Comparison of ENCODE assay signal across 2 fruit fly cellular contexts in genomic region chr3R:265672-266071, dm6.
TF ChIP-seq lines count a peak whose summit lies in the region.
"Not testable (repeated sequence)": the region's sequence is repeated elsewhere in the genome, so short reads cannot be mapped to it uniquely, and the experiment has no call there.

No protein-coding gene starts in this region.

- TF ChIP-seq CTCF in whole organism, embryonic (GFP tag; optimal IDR thresholded peaks at IDR 0.05; lab: Kevin White, UChicago) = not testable (repeated sequence)

TF ChIP-seq in whole organism, embryonic, 481 proteins besides CTCF, POLR2A, EP300 and RAD21:
- TF ChIP-seq CG7357 (GFP tag; IDR thresholded peaks at IDR 0.05; lab: Robert Waterston, UW) = peak; percentile 59; the same call in 2 of the 3 replicates
- peak; percentile 63; the same call in 2 of the 3 replicates for TF ChIP-seq CG11093 (GFP tag; IDR thresholded peaks at IDR 0.05; lab: Robert Waterston, UW)
- TF ChIP-seq CG6272 (GFP tag; IDR thresholded peaks at IDR 0.05; lab: Robert Waterston, UW) = peak; percentile 66; the same call in 1 of the 2 replicates

TF ChIP-seq in whole organism, wandering third instar larva, 38 proteins besides CTCF, POLR2A, EP300 and RAD21:
- TF ChIP-seq Dfd (GFP tag; optimal IDR thresholded peaks at IDR 0.05; lab: Kevin White, UChicago) = peak; percentile 65
